Worm (Caenorhabditis elegans) whole organism, L4 larva: ENCODE data around the gene C56E6.2.

Experiments
- F44E2.7 ChIP-seq: fragments of 200-800 bp; sonication (Bioruptor generic); IDR thresholded peaks from 2 replicates; pipeline ENCODE4 v2.1.2; 2022; ENCODE audit warnings: missing genetic modification characterization, missing compliant biosample characterization
- Y48G9A.11 ChIP-seq: fragments of 200-800 bp; sonication (Bioruptor generic); IDR thresholded peaks from 2 replicates; pipeline ENCODE4 v1.3.6; 2022; ENCODE audit warnings: missing genetic modification reagents, missing genetic modification characterization, missing compliant biosample characterization
- aha-1 ChIP-seq: fragments of 150-350 bp; peaks from one replicate; lab custom pipeline; 2014; ENCODE audit warnings: missing biosample characterization, missing genetic modification characterization
- ceh-28 ChIP-seq: fragments of 150-350 bp; optimal IDR thresholded peaks from 2 replicates; lab custom pipeline; 2014; ENCODE audit warnings: missing biosample characterization, missing genetic modification reagents, missing genetic modification characterization
- ces-1 ChIP-seq: fragments of 150-350 bp; sonication (generic microtip); optimal IDR thresholded peaks from 4 replicates; lab custom pipeline; 2014; ENCODE audit warnings: missing biosample characterization, missing genetic modification reagents, missing genetic modification characterization
- ctbp-1 ChIP-seq: fragments of 200-800 bp; sonication (Bioruptor generic); IDR thresholded peaks from 2 replicates; pipeline ENCODE4 v1.3.6; 2022; ENCODE audit warnings: missing genetic modification reagents, missing genetic modification characterization, missing compliant biosample characterization
- daf-16 ChIP-seq, 3 experiments: sonication (generic microtip); optimal IDR thresholded peaks; 2 replicates each; lab custom pipeline; 2016 to 2017; ENCODE audit warnings: missing genetic modification characterization in 3 of 3, missing genetic modification reagents in 3 of 3, mild to moderate bottlenecking in 2 of 3, missing compliant biosample characterization in 2 of 3, missing biosample characterization in 1 of 3, moderate library complexity in 1 of 3
- dmd-6 ChIP-seq: fragments of 200-800 bp; sonication (Bioruptor generic); IDR thresholded peaks from 2 replicates; pipeline ENCODE4 v1.3.6; 2022; ENCODE audit warnings: missing genetic modification reagents, missing genetic modification characterization, missing compliant biosample characterization
- dpl-1 ChIP-seq: fragments of 150-350 bp; optimal IDR thresholded peaks from 2 replicates; lab custom pipeline; 2014; ENCODE audit warnings: missing biosample characterization, missing genetic modification reagents, missing genetic modification characterization
- dve-1 ChIP-seq: sonication (generic microtip); optimal IDR thresholded peaks from 2 replicates; lab custom pipeline; 2017; ENCODE audit warnings: antibody characterized with exemption, mild to moderate bottlenecking, missing genetic modification characterization, missing compliant biosample characterization; ENCODE audit not compliant: insufficient read depth
- egl-43 ChIP-seq: fragments of 200-800 bp; sonication (Bioruptor generic); IDR thresholded peaks from 2 replicates; pipeline ENCODE4 v1.3.6; 2022; ENCODE audit warnings: missing genetic modification reagents, missing genetic modification characterization, missing compliant biosample characterization
- hif-1 ChIP-seq, 2 experiments: sonication (generic microtip); optimal IDR thresholded peaks; 2 replicates each; lab custom pipeline; 2016 to 2017; ENCODE audit warnings: missing compliant biosample characterization in 2 of 2, missing genetic modification characterization in 2 of 2, missing genetic modification reagents in 2 of 2, missing genotype in 2 of 2, mild to moderate bottlenecking in 1 of 2
- hlh-11 ChIP-seq: fragments of 200-800 bp; sonication (Bioruptor generic); optimal IDR thresholded peaks from 2 replicates; lab custom pipeline; 2018; ENCODE audit warnings: mild to moderate bottlenecking, missing genetic modification characterization, missing compliant biosample characterization
- lim-7 ChIP-seq: fragments of 200-800 bp; sonication (Bioruptor generic); IDR thresholded peaks from 2 replicates; pipeline ENCODE4 v1.3.6; 2022; ENCODE audit warnings: missing genetic modification characterization, missing compliant biosample characterization
- lin-1 ChIP-seq: fragments of 200-800 bp; sonication (Bioruptor generic); IDR thresholded peaks from 2 replicates; pipeline ENCODE4 v1.3.6; 2022; ENCODE audit warnings: missing genetic modification reagents, missing genetic modification characterization, missing compliant biosample characterization
- lin-39 ChIP-seq: fragments of 150-350 bp; optimal IDR thresholded peaks from 2 replicates; lab custom pipeline; 2014; ENCODE audit warnings: missing biosample characterization, missing genetic modification reagents, missing genetic modification characterization
- lsy-2 ChIP-seq, 2 experiments: fragments of 150-350 bp in 1 of 2; sonication (generic microtip) in 1 of 2; optimal IDR thresholded peaks; 2 replicates each; lab custom pipeline; 2014 to 2017; ENCODE audit warnings: missing biosample characterization in 2 of 2, missing genetic modification characterization in 2 of 2
- madf-5 ChIP-seq, 2 experiments: fragments of 200-800 bp; sonication (Bioruptor generic); IDR thresholded peaks; 2 replicates each; pipeline ENCODE4 v1.3.6; 2022; ENCODE audit warnings: missing compliant biosample characterization in 2 of 2, missing genetic modification characterization in 2 of 2
- mdl-1 ChIP-seq, 2 experiments: fragments of 150-350 bp in 1 of 2; sonication (generic microtip) in 1 of 2; optimal IDR thresholded peaks; 2 replicates each; lab custom pipeline; 2014 to 2017; ENCODE audit warnings: missing biosample characterization in 2 of 2, missing genetic modification characterization in 2 of 2
- mes-2 ChIP-seq: sonication (generic microtip); optimal IDR thresholded peaks from 2 replicates; lab custom pipeline; 2016; ENCODE audit warnings: missing genotype, mild to moderate bottlenecking, missing genetic modification characterization, missing compliant biosample characterization; ENCODE audit not compliant: poor library complexity, severe bottlenecking
- mxl-3 ChIP-seq: fragments of 200-800 bp; sonication (Bioruptor generic); optimal IDR thresholded peaks from 2 replicates; lab custom pipeline; 2018; ENCODE audit warnings: mild to moderate bottlenecking, missing genetic modification characterization, missing compliant biosample characterization
- nhr-102 ChIP-seq: sonication (generic microtip); optimal IDR thresholded peaks from 2 replicates; lab custom pipeline; 2016; ENCODE audit warnings: mild to moderate bottlenecking, missing genetic modification characterization, moderate library complexity, missing compliant biosample characterization
- nhr-11 ChIP-seq: fragments of 150-350 bp; optimal IDR thresholded peaks from 2 replicates; lab custom pipeline; 2014; ENCODE audit warnings: missing biosample characterization, missing genetic modification characterization
- nhr-237 ChIP-seq: sonication (generic microtip); optimal IDR thresholded peaks from 2 replicates; lab custom pipeline; 2017; ENCODE audit warnings: missing biosample characterization, missing genetic modification characterization
- nhr-25 ChIP-seq: sonication (generic microtip); optimal IDR thresholded peaks from 2 replicates; lab custom pipeline; 2017; ENCODE audit warnings: missing genetic modification characterization, mild to moderate bottlenecking, missing compliant biosample characterization, antibody characterized with exemption, moderate library complexity, borderline replicate concordance; ENCODE audit not compliant: insufficient read depth
- nhr-28 ChIP-seq: fragments of 150-350 bp; optimal IDR thresholded peaks from 2 replicates; lab custom pipeline; 2014; ENCODE audit warnings: missing biosample characterization, missing genetic modification characterization
- nhr-41 ChIP-seq: fragments of 200-800 bp; sonication (Bioruptor generic); IDR thresholded peaks from 2 replicates; pipeline ENCODE4 v1.3.6; 2022; ENCODE audit warnings: missing genetic modification reagents, missing genetic modification characterization, missing compliant biosample characterization
- nhr-48 ChIP-seq: sonication (generic microtip); optimal IDR thresholded peaks from 2 replicates; lab custom pipeline; 2016; ENCODE audit warnings: mild to moderate bottlenecking, missing genetic modification characterization, missing compliant biosample characterization
- pha-4 ChIP-seq, 2 experiments: fragments of 150-350 bp in 1 of 2; fragments of 200-800 bp in 1 of 2; sonication (Bioruptor generic) in 1 of 2; IDR thresholded peaks in 1 of 2; optimal IDR thresholded peaks in 1 of 2; 2 replicates each; pipeline versions ENCODE4 v1.3.6 to Lab custom; 2014 to 2022; ENCODE audit warnings: missing genetic modification characterization in 2 of 2, missing genetic modification reagents in 2 of 2, missing biosample characterization in 1 of 2, missing compliant biosample characterization in 1 of 2
- rbr-2 ChIP-seq: sonication (generic microtip); optimal IDR thresholded peaks from 2 replicates; lab custom pipeline; 2016; ENCODE audit warnings: missing genotype, missing genetic modification characterization, missing compliant biosample characterization
- saeg-2 ChIP-seq: fragments of 200-800 bp; sonication (Bioruptor generic); IDR thresholded peaks from 2 replicates; pipeline ENCODE4 v1.3.6; 2022; ENCODE audit warnings: missing genetic modification reagents, missing genetic modification characterization, missing compliant biosample characterization
- unc-62 ChIP-seq, 3 experiments: fragments of 150-350 bp in 1 of 3; sonication (generic microtip); optimal IDR thresholded peaks in 2 of 3; peaks in 1 of 3; 1 replicate in 1 of 3; 2 replicates in 2 of 3; lab custom pipeline; 2014 to 2017; ENCODE audit warnings: missing biosample characterization in 3 of 3, missing genetic modification characterization in 3 of 3, missing genetic modification reagents in 3 of 3, missing genotype in 1 of 3
- zfp-2 ChIP-seq: sonication (generic microtip); optimal IDR thresholded peaks from 2 replicates; lab custom pipeline; 2016; ENCODE audit warnings: mild to moderate bottlenecking, missing genetic modification characterization, missing compliant biosample characterization

C56E6.2 gene

DNA sequence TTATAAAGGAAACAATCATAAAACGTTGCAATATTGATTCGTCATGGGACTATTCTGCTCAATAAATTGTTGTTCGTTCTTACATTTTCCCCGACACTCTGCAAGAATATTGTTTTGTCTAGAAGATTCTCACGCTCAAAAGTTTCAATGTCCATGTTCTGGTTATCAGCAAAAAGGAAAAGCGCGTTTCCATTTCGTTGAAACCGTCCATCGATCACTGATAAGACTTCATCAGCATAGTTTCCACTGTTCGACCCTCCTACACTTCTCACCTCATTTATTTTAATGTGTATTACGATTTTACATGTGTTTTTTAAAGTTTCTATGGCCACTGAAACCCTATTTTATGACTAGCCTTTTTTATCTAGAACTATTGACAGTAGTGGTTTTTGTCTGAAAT is 4.6 kb upstream of the C56E6.2 start (continued):
- TF ChIP-seq mxl-3 (GFP tag; lab: Kevin White, UChicago), result peak; percentile 3
- TF ChIP-seq dmd-6 (GFP tag; lab: Robert Waterston, UW), result peak; percentile 67
- no peak for TF ChIP-seq nhr-237 (tag; lab: Kevin White, UChicago)
- TF ChIP-seq nhr-28 (tag; lab: Kevin White, UChicago), result peak; percentile 31
- TF ChIP-seq ceh-28 (tag; lab: Kevin White, UChicago), result no peak
- TF ChIP-seq nhr-48 (tag; lab: Kevin White, UChicago), result no peak
- TF ChIP-seq ces-1, result no peak
- no peak for TF ChIP-seq Y48G9A.11 (GFP tag; lab: Robert Waterston, UW)
- no peak for TF ChIP-seq egl-43
- 0 out of 2 replicates have a peak, but pooled peaks have one; percentile 17 for TF ChIP-seq lin-1

- TF ChIP-seq hif-1 (tag; optimal IDR thresholded peaks at IDR 0.05; lab: Kevin White, UChicago), result no peak
- TF ChIP-seq saeg-2, result no peak
- no peak for TF ChIP-seq lin-39 (tag; lab: Kevin White, UChicago)
- no peak for TF ChIP-seq daf-16 (GFP tag; optimal IDR thresholded peaks at IDR 0.05; lab: Kevin White, UChicago)
- TF ChIP-seq daf-16 (tag; optimal IDR thresholded peaks at IDR 0.05; lab: Kevin White, UChicago), result peak; percentile 88
- TF ChIP-seq nhr-11 (tag; lab: Kevin White, UChicago), result no peak
- no peak for TF ChIP-seq nhr-41
- peak; percentile 18 for TF ChIP-seq dve-1
- TF ChIP-seq lim-7 (GFP tag; lab: Robert Waterston, UW), result no peak
- no peak for TF ChIP-seq dpl-1 (GFP tag; lab: Kevin White, UChicago)
- no peak for TF ChIP-seq lsy-2 (tag; optimal IDR thresholded peaks at IDR 0.05; lab: Kevin White, UChicago)
- TF ChIP-seq zfp-2 (tag; lab: Kevin White, UChicago), result no peak
- no peak for TF ChIP-seq rbr-2 (tag; lab: Kevin White, UChicago)
- no peak for TF ChIP-seq mes-2 (tag; lab: Kevin White, UChicago)
- no peak for TF ChIP-seq F44E2.7 (GFP tag; lab: Robert Waterston, UW)
- TF ChIP-seq aha-1 (tag; lab: Kevin White, UChicago), result no peak
- TF ChIP-seq nhr-25 (tag; lab: Kevin White, UChicago), result no peak
- TF ChIP-seq ctbp-1 (GFP tag; lab: Robert Waterston, UW), result no peak
- TF ChIP-seq hlh-11 (tag; lab: Kevin White, UChicago), result peak; percentile 37
- TF ChIP-seq ceh-28 (tag; lab: Kevin White, UChicago), result no peak
- TF ChIP-seq pha-4 (GFP tag; IDR thresholded peaks at IDR 0.05; lab: Robert Waterston, UW), result no peak
- no peak for TF ChIP-seq pha-4 (tag; optimal IDR thresholded peaks at IDR 0.05; lab: Kevin White, UChicago)
These were observed 3.4 kb upstream of the C56E6.2 start, which contains the start of gene toe-2 for ce11 chrII:6521316-6521715. Gene toe-2, minus strand, starts transcription at chrII:6521385.

ce11 chrII:6522622-6523254 is 2.0 kb upstream of the C56E6.2 start:
- TF ChIP-seq madf-5 (GFP tag; IDR thresholded peaks at IDR 0.05; lab: Robert Waterston, UW) (no peak), nhr-102 (tag; lab: Kevin White, UChicago) (no peak), dmd-6 (GFP tag; lab: Robert Waterston, UW) (0 out of 2 replicates have a peak, but pooled peaks have one; percentile 5), hlh-11 (tag; lab: Kevin White, UChicago) (peak; percentile 28), aha-1 (tag; lab: Kevin White, UChicago) (peak; percentile 97), daf-16 (GFP tag; optimal IDR thresholded peaks at IDR 0.05; lab: Kevin White, UChicago) (no peak), daf-16 (tag; optimal IDR thresholded peaks at IDR 0.05; lab: Kevin White, UChicago) (peak; percentile 32), mdl-1 (tag; optimal IDR thresholded peaks at IDR 0.05; lab: Kevin White, UChicago) (peak in 1 of 2 experiments; percentile 11), dve-1 (peak; percentile 21), unc-62 (GFP tag; optimal IDR thresholded peaks at IDR 0.05 in 1 of 2; lab: Kevin White, UChicago) (peak in 1 of 2 experiments; percentile 88), unc-62 (tag; optimal IDR thresholded peaks at IDR 0.05; lab: Kevin White, UChicago) (no peak), nhr-28 (tag; lab: Kevin White, UChicago) (peak; percentile 29), mxl-3 (GFP tag; lab: Kevin White, UChicago) (peak; percentile 3)
